Worm (Caenorhabditis elegans) whole organism, L4 larva: Measurements from ENCODE around the gene F09G8.10.
A peak's percentile ranks its signal among the peaks of the same experiment; 100 is the strongest.

Source experiments
- F10B5.3 ChIP-seq: sonication (generic microtip); optimal IDR thresholded peaks from 2 replicates; lab custom pipeline; 2016; ENCODE audit warnings: mild to moderate bottlenecking, missing genetic modification characterization, missing compliant biosample characterization
- F44E2.7 ChIP-seq: fragments of 200-800 bp; sonication (Bioruptor generic); IDR thresholded peaks from 2 replicates; pipeline ENCODE4 v2.1.2; 2022; ENCODE audit warnings: missing genetic modification characterization, missing compliant biosample characterization
- F49E8.2 ChIP-seq: sonication (generic microtip); optimal IDR thresholded peaks from 2 replicates; lab custom pipeline; 2016; ENCODE audit warnings: missing compliant biosample characterization, mild to moderate bottlenecking, missing genetic modification characterization, borderline replicate concordance
- T26A8.4 ChIP-seq: fragments of 200-800 bp; sonication (Bioruptor generic); IDR thresholded peaks from 2 replicates; pipeline ENCODE4 v1.3.6; 2022; ENCODE audit warnings: missing genetic modification characterization, missing compliant biosample characterization
- Y48G9A.11 ChIP-seq: fragments of 200-800 bp; sonication (Bioruptor generic); IDR thresholded peaks from 2 replicates; pipeline ENCODE4 v1.3.6; 2022; ENCODE audit warnings: missing genetic modification reagents, missing genetic modification characterization, missing compliant biosample characterization
- Y5F2A.4 ChIP-seq: fragments of 200-800 bp; sonication (Bioruptor generic); optimal IDR thresholded peaks from 2 replicates; lab custom pipeline; 2018; ENCODE audit warnings: mild to moderate bottlenecking, missing genetic modification characterization, missing compliant biosample characterization
- aly-2 ChIP-seq: sonication (generic microtip); optimal IDR thresholded peaks from 2 replicates; lab custom pipeline; 2018; ENCODE audit warnings: missing biosample characterization, missing genetic modification characterization
- arid-1 ChIP-seq: fragments of 200-800 bp; sonication (Bioruptor generic); conservative IDR thresholded peaks from 2 replicates; pipeline ENCODE4 v1.3.6; 2022; ENCODE audit warnings: missing genetic modification reagents, missing genetic modification characterization, missing compliant biosample characterization
- attf-4 ChIP-seq: sonication (generic microtip); optimal IDR thresholded peaks from 3 replicates; lab custom pipeline; 2017; ENCODE audit warnings: missing biosample characterization, missing genetic modification characterization
- ceh-20 ChIP-seq: fragments of 200-800 bp; sonication (Bioruptor generic); IDR thresholded peaks from 2 replicates; pipeline ENCODE4 v1.3.6; 2022; ENCODE audit warnings: missing genetic modification reagents, missing genetic modification characterization, missing compliant biosample characterization
- daf-12 ChIP-seq: fragments of 150-350 bp; optimal IDR thresholded peaks from 2 replicates; lab custom pipeline; 2014; ENCODE audit warnings: missing biosample characterization, missing genetic modification reagents, missing genetic modification characterization
- daf-19 ChIP-seq: fragments of 200-800 bp; sonication (Bioruptor generic); conservative IDR thresholded peaks from 2 replicates; pipeline ENCODE4 v1.3.6; 2022; ENCODE audit warnings: missing genetic modification characterization, missing compliant biosample characterization
- dmd-6 ChIP-seq: fragments of 200-800 bp; sonication (Bioruptor generic); IDR thresholded peaks from 2 replicates; pipeline ENCODE4 v1.3.6; 2022; ENCODE audit warnings: missing genetic modification reagents, missing genetic modification characterization, missing compliant biosample characterization
- dpl-1 ChIP-seq: fragments of 150-350 bp; optimal IDR thresholded peaks from 2 replicates; lab custom pipeline; 2014; ENCODE audit warnings: missing biosample characterization, missing genetic modification reagents, missing genetic modification characterization
- duxl-1 ChIP-seq: sonication (generic microtip); optimal IDR thresholded peaks from 2 replicates; lab custom pipeline; 2016; ENCODE audit warnings: mild to moderate bottlenecking, missing genetic modification characterization, moderate library complexity, missing compliant biosample characterization; ENCODE audit not compliant: poor library complexity
- dve-1 ChIP-seq: sonication (generic microtip); optimal IDR thresholded peaks from 2 replicates; lab custom pipeline; 2017; ENCODE audit warnings: antibody characterized with exemption, mild to moderate bottlenecking, missing genetic modification characterization, missing compliant biosample characterization; ENCODE audit not compliant: insufficient read depth
- egl-43 ChIP-seq: fragments of 200-800 bp; sonication (Bioruptor generic); IDR thresholded peaks from 2 replicates; pipeline ENCODE4 v1.3.6; 2022; ENCODE audit warnings: missing genetic modification reagents, missing genetic modification characterization, missing compliant biosample characterization
- hif-1 ChIP-seq, 2 experiments: sonication (generic microtip); optimal IDR thresholded peaks; 2 replicates each; lab custom pipeline; 2016 to 2017; ENCODE audit warnings: missing compliant biosample characterization in 2 of 2, missing genetic modification characterization in 2 of 2, missing genetic modification reagents in 2 of 2, missing genotype in 2 of 2, mild to moderate bottlenecking in 1 of 2
- hlh-11 ChIP-seq: fragments of 200-800 bp; sonication (Bioruptor generic); optimal IDR thresholded peaks from 2 replicates; lab custom pipeline; 2018; ENCODE audit warnings: mild to moderate bottlenecking, missing genetic modification characterization, missing compliant biosample characterization
- hlh-30 ChIP-seq: sonication (generic microtip); optimal IDR thresholded peaks from 2 replicates; lab custom pipeline; 2017; ENCODE audit warnings: antibody characterized with exemption, mild to moderate bottlenecking, missing genetic modification characterization, missing compliant biosample characterization; ENCODE audit not compliant: insufficient read depth
- hmg-1.1 ChIP-seq: fragments of 200-800 bp; sonication (Bioruptor generic); IDR thresholded peaks from 2 replicates; pipeline ENCODE4 v1.3.6; 2022; ENCODE audit warnings: missing genetic modification reagents, missing genetic modification characterization, missing compliant biosample characterization
- jun-1 ChIP-seq: fragments of 150-350 bp; optimal IDR thresholded peaks from 2 replicates; lab custom pipeline; 2014; ENCODE audit warnings: missing biosample characterization, missing genetic modification reagents, missing genetic modification characterization
- lin-1 ChIP-seq: fragments of 200-800 bp; sonication (Bioruptor generic); IDR thresholded peaks from 2 replicates; pipeline ENCODE4 v1.3.6; 2022; ENCODE audit warnings: missing genetic modification reagents, missing genetic modification characterization, missing compliant biosample characterization
- lin-29 ChIP-seq: fragments of 200-800 bp; sonication (Bioruptor generic); IDR thresholded peaks from 2 replicates; pipeline ENCODE4 v1.3.6; 2022; ENCODE audit warnings: missing genetic modification reagents, missing genetic modification characterization, missing compliant biosample characterization
- lin-38 ChIP-seq: fragments of 200-800 bp; sonication (Bioruptor generic); IDR thresholded peaks from 2 replicates; pipeline ENCODE4 v1.3.6; 2022; ENCODE audit warnings: missing genetic modification reagents, missing genetic modification characterization, missing compliant biosample characterization
- lin-39 ChIP-seq: fragments of 150-350 bp; optimal IDR thresholded peaks from 2 replicates; lab custom pipeline; 2014; ENCODE audit warnings: missing biosample characterization, missing genetic modification reagents, missing genetic modification characterization
- lsy-2 ChIP-seq, 2 experiments: fragments of 150-350 bp in 1 of 2; sonication (generic microtip) in 1 of 2; optimal IDR thresholded peaks; 2 replicates each; lab custom pipeline; 2014 to 2017; ENCODE audit warnings: missing biosample characterization in 2 of 2, missing genetic modification characterization in 2 of 2
- madf-9 ChIP-seq: fragments of 200-800 bp; sonication (Bioruptor generic); conservative IDR thresholded peaks from 2 replicates; pipeline ENCODE4 v1.3.6; 2022; ENCODE audit warnings: missing genetic modification reagents, missing genetic modification characterization, missing compliant biosample characterization
- mdl-1 ChIP-seq, 2 experiments: fragments of 150-350 bp in 1 of 2; sonication (generic microtip) in 1 of 2; optimal IDR thresholded peaks; 2 replicates each; lab custom pipeline; 2014 to 2017; ENCODE audit warnings: missing biosample characterization in 2 of 2, missing genetic modification characterization in 2 of 2
- mep-1 ChIP-seq: fragments of 150-350 bp; sonication (generic microtip); optimal IDR thresholded peaks from 3 replicates; lab custom pipeline; 2014; ENCODE audit warnings: missing biosample characterization, missing genetic modification characterization
- mes-2 ChIP-seq: sonication (generic microtip); optimal IDR thresholded peaks from 2 replicates; lab custom pipeline; 2016; ENCODE audit warnings: missing genotype, mild to moderate bottlenecking, missing genetic modification characterization, missing compliant biosample characterization; ENCODE audit not compliant: poor library complexity, severe bottlenecking
- nhr-11 ChIP-seq: fragments of 150-350 bp; optimal IDR thresholded peaks from 2 replicates; lab custom pipeline; 2014; ENCODE audit warnings: missing biosample characterization, missing genetic modification characterization
- nhr-237 ChIP-seq: sonication (generic microtip); optimal IDR thresholded peaks from 2 replicates; lab custom pipeline; 2017; ENCODE audit warnings: missing biosample characterization, missing genetic modification characterization
- nhr-41 ChIP-seq: fragments of 200-800 bp; sonication (Bioruptor generic); IDR thresholded peaks from 2 replicates; pipeline ENCODE4 v1.3.6; 2022; ENCODE audit warnings: missing genetic modification reagents, missing genetic modification characterization, missing compliant biosample characterization
- pqm-1 ChIP-seq: sonication (generic microtip); optimal IDR thresholded peaks from 2 replicates; lab custom pipeline; 2017; ENCODE audit warnings: missing biosample characterization, missing genetic modification characterization
- saeg-2 ChIP-seq: fragments of 200-800 bp; sonication (Bioruptor generic); IDR thresholded peaks from 2 replicates; pipeline ENCODE4 v1.3.6; 2022; ENCODE audit warnings: missing genetic modification reagents, missing genetic modification characterization, missing compliant biosample characterization
- sdz-12 ChIP-seq: fragments of 200-800 bp; sonication (Bioruptor generic); optimal IDR thresholded peaks from 2 replicates; lab custom pipeline; 2018; ENCODE audit warnings: mild to moderate bottlenecking, missing genetic modification characterization, missing compliant biosample characterization
- set-16 ChIP-seq: fragments of 200-800 bp; sonication (Bioruptor generic); IDR thresholded peaks from 2 replicates; pipeline ENCODE4 v1.3.6; 2022; ENCODE audit warnings: missing genetic modification reagents, missing genetic modification characterization, missing compliant biosample characterization
- spr-3 ChIP-seq: fragments of 200-800 bp; sonication (Bioruptor generic); optimal IDR thresholded peaks from 2 replicates; lab custom pipeline; 2018; ENCODE audit warnings: mild to moderate bottlenecking, missing genetic modification characterization, missing compliant biosample characterization
- tag-97 ChIP-seq: fragments of 200-800 bp; sonication (Bioruptor generic); IDR thresholded peaks from 2 replicates; pipeline ENCODE4 v1.3.6; 2022; ENCODE audit warnings: missing genetic modification characterization, missing compliant biosample characterization
- unc-130 ChIP-seq: sonication (generic microtip); optimal IDR thresholded peaks from 2 replicates; lab custom pipeline; 2016; ENCODE audit warnings: missing genetic modification reagents, missing genetic modification characterization, missing compliant biosample characterization
- zfp-2 ChIP-seq: sonication (generic microtip); optimal IDR thresholded peaks from 2 replicates; lab custom pipeline; 2016; ENCODE audit warnings: mild to moderate bottlenecking, missing genetic modification characterization, missing compliant biosample characterization
- ztf-11 ChIP-seq: fragments of 150-350 bp; optimal IDR thresholded peaks from 2 replicates; lab custom pipeline; 2014; ENCODE audit warnings: missing biosample characterization, missing genetic modification characterization
- ztf-7 ChIP-seq: fragments of 150-350 bp; optimal IDR thresholded peaks from 2 replicates; lab custom pipeline; 2014; ENCODE audit warnings: missing biosample characterization, missing genetic modification characterization

F09G8.10 gene

ce11 chrIII:8262599-8262998, 9.4 kb downstream of the F09G8.10 start:
- TF ChIP-seq pqm-1 (tag; lab: Kevin White, UChicago) (no peak), ceh-20 (no peak), hif-1 (tag; optimal IDR thresholded peaks at IDR 0.05; lab: Kevin White, UChicago) (no peak), lin-38 (GFP tag; lab: Robert Waterston, UW) (0 out of 2 replicates have a peak, but pooled peaks have one; percentile 15), F44E2.7 (GFP tag; lab: Robert Waterston, UW) (no peak), hlh-11 (tag; lab: Kevin White, UChicago) (no peak), mes-2 (tag; lab: Kevin White, UChicago) (peak; percentile 10), T26A8.4 (GFP tag; lab: Robert Waterston, UW) (no peak), sdz-12 (peak; percentile 51), saeg-2 (no peak), egl-43 (0 out of 2 replicates have a peak, but pooled peaks have one; percentile 17), F10B5.3 (no peak), set-16 (peak; percentile 98), Y48G9A.11 (GFP tag; lab: Robert Waterston, UW) (no peak), nhr-11 (tag; lab: Kevin White, UChicago) (no peak)

ce11 chrIII:8258045-8258444, 13.9 kb downstream of the F09G8.10 start, which contains the start of gene ncr-2:
Gene ncr-2 (plus strand): TSS chrIII:8258345.
- TF ChIP-seq hlh-30 (tag; lab: Kevin White, UChicago), result no peak

ce11 chrIII:8254938-8255337, 17.0 kb downstream of the F09G8.10 start, which contains the start of gene F09G8.5:
Gene F09G8.5 (plus strand): TSS chrIII:8254975.
- TF ChIP-seq ztf-7 (tag; lab: Kevin White, UChicago), result no peak
- TF ChIP-seq attf-4 (tag; lab: Kevin White, UChicago), result no peak
- no peak for TF ChIP-seq duxl-1 (tag; lab: Kevin White, UChicago)
- no peak for TF ChIP-seq daf-19 (GFP tag; lab: Robert Waterston, UW)
- TF ChIP-seq lin-29 (GFP tag; lab: Robert Waterston, UW), result no peak
- no peak for TF ChIP-seq jun-1
- no peak for TF ChIP-seq ztf-11 (tag; lab: Kevin White, UChicago)
- no peak for TF ChIP-seq nhr-237 (tag; lab: Kevin White, UChicago)
- no peak for TF ChIP-seq lsy-2 (tag; optimal IDR thresholded peaks at IDR 0.05; lab: Kevin White, UChicago)
- no peak for TF ChIP-seq lin-39 (tag; lab: Kevin White, UChicago)
- TF ChIP-seq mep-1 (tag; lab: Kevin White, UChicago), result no peak
- no peak for TF ChIP-seq dmd-6 (GFP tag; lab: Robert Waterston, UW)
- TF ChIP-seq hmg-1.1 (GFP tag; lab: Robert Waterston, UW), result no peak
- TF ChIP-seq mdl-1 (tag; optimal IDR thresholded peaks at IDR 0.05; lab: Kevin White, UChicago), result no peak
- TF ChIP-seq, all 104 proteins: peak for 0

ce11 chrIII:8250007-8250683, 21.8 kb downstream of the F09G8.10 start, which contains the start of gene knl-1:
Gene knl-1 (plus strand): TSS chrIII:8250632.
- TF ChIP-seq madf-9 (GFP tag; lab: Robert Waterston, UW) (no peak), hif-1 (tag; optimal IDR thresholded peaks at IDR 0.05; lab: Kevin White, UChicago) (peak in 1 of 2 experiments; percentile 69), lin-1 (GFP tag; lab: Robert Waterston, UW) (no peak), nhr-41 (GFP tag; lab: Robert Waterston, UW) (no peak), F10B5.3 (no peak), aly-2 (tag; lab: Kevin White, UChicago) (no peak), arid-1 (GFP tag; lab: Robert Waterston, UW) (no peak), pqm-1 (tag; lab: Kevin White, UChicago) (no peak), mes-2 (tag; lab: Kevin White, UChicago) (peak; percentile 88), T26A8.4 (GFP tag; lab: Robert Waterston, UW) (no peak), tag-97 (GFP tag; lab: Robert Waterston, UW) (no peak), lin-29 (GFP tag; lab: Robert Waterston, UW) (no peak), unc-130 (GFP tag; lab: Kevin White, UChicago) (peak; percentile 97), dve-1 (no peak), Y5F2A.4 (no peak), lin-39 (tag; lab: Kevin White, UChicago) (no peak), F49E8.2 (tag; lab: Kevin White, UChicago) (no peak), dpl-1 (GFP tag; lab: Kevin White, UChicago) (peak; percentile 75), daf-12 (tag; lab: Kevin White, UChicago) (no peak), spr-3 (GFP tag; lab: Kevin White, UChicago) (no peak), zfp-2 (tag; lab: Kevin White, UChicago) (no peak)
